Worm (Caenorhabditis elegans): ENCODE measurements around the gene C05G5.2.

DNA sequence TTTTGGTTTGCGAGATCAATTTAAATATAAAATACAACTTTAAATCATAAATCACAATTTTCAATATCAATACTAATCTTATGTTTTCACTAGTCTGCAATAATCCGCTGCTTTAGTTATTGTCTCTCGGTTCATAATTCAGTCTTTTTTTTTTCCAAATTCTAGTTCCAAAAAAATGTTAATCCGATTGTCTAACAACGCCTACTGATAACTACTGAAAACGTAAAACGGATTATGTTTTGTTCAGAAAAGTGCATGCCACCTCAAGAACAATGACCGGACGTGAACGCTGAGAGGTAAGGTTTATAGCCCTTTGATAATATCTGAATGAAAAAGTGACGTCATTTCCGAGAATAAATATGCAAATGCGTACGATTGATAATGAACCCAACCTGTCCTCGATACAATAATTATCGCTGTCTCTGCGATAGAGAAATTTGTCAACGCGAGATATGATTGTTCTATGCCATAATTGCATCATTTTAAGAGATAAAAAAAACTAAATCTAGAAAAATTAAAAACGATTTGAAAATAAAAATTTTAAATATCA, 46.2 kb downstream of the C05G5.2 start, which contains the start of gene sprr-2:
- TF ChIP-seq nhr-237 (tag; optimal IDR thresholded peaks at IDR 0.05) (no peak), nhr-23 (tag; optimal IDR thresholded peaks at IDR 0.05) (no peak), lsy-12 (tag; optimal IDR thresholded peaks at IDR 0.05) (no peak), nhr-12 (tag; optimal IDR thresholded peaks at IDR 0.05) (no peak)

Measured in whole organism, L3 larva.